Worm (Caenorhabditis elegans) whole organism, L3 larva: ENCODE measurements around the gene F01F1.15.

Source experiments
- R02D3.7 ChIP-seq: fragments of 150-350 bp; optimal IDR thresholded peaks from 2 replicates; lab custom pipeline; 2014; ENCODE audit warnings: missing biosample characterization, missing genetic modification characterization
- ZK546.5 ChIP-seq: sonication (generic microtip); optimal IDR thresholded peaks from 2 replicates; lab custom pipeline; 2017; ENCODE audit warnings: missing biosample characterization, missing genetic modification characterization
- ama-1 ChIP-seq: fragments of 150-350 bp; optimal IDR thresholded peaks from 2 replicates; lab custom pipeline; 2018
- ceh-16 ChIP-seq: sonication (generic microtip); optimal IDR thresholded peaks from 2 replicates; lab custom pipeline; 2017; ENCODE audit warnings: missing biosample characterization, missing genetic modification characterization
- ceh-28 ChIP-seq: fragments of 150-350 bp; optimal IDR thresholded peaks from 2 replicates; lab custom pipeline; 2014; ENCODE audit warnings: missing biosample characterization, missing genetic modification reagents, missing genetic modification characterization
- ceh-82 ChIP-seq: fragments of 150-350 bp; optimal IDR thresholded peaks from 2 replicates; lab custom pipeline; 2014; ENCODE audit warnings: missing biosample characterization, missing genetic modification characterization
- ceh-9 ChIP-seq: sonication (generic microtip); optimal IDR thresholded peaks from 2 replicates; lab custom pipeline; 2018; ENCODE audit warnings: missing biosample characterization, missing genetic modification characterization
- egl-5 ChIP-seq: fragments of 150-350 bp; optimal IDR thresholded peaks from 2 replicates; lab custom pipeline; 2017; ENCODE audit warnings: missing biosample characterization, missing genetic modification reagents, missing genetic modification characterization, inconsistent platforms
- elt-1 ChIP-seq: fragments of 150-350 bp; optimal IDR thresholded peaks from 2 replicates; lab custom pipeline; 2014; ENCODE audit warnings: missing biosample characterization, missing genetic modification characterization
- elt-2 ChIP-seq: sonication (generic microtip); optimal IDR thresholded peaks from 2 replicates; lab custom pipeline; 2016; ENCODE audit warnings: missing genetic modification reagents, mild to moderate bottlenecking, missing genetic modification characterization, missing compliant biosample characterization
- elt-3 ChIP-seq, 3 experiments: fragments of 150-350 bp in 1 of 3; sonication (generic microtip) in 2 of 3; optimal IDR thresholded peaks; 2 replicates in 2 of 3; 4 replicates in 1 of 3; lab custom pipeline; 2014 to 2017; ENCODE audit warnings: missing biosample characterization in 3 of 3, missing genetic modification characterization in 3 of 3
- fkh-10 ChIP-seq: sonication (generic microtip); optimal IDR thresholded peaks from 2 replicates; lab custom pipeline; 2017; ENCODE audit warnings: missing biosample characterization, missing genetic modification reagents, missing genetic modification characterization
- fkh-2 ChIP-seq: fragments of 150-350 bp; optimal IDR thresholded peaks from 2 replicates; lab custom pipeline; 2014; ENCODE audit warnings: missing biosample characterization, missing genetic modification reagents, missing genetic modification characterization
- fos-1 ChIP-seq: fragments of 150-350 bp; optimal IDR thresholded peaks from 2 replicates; lab custom pipeline; 2014; ENCODE audit warnings: missing biosample characterization, missing genetic modification characterization
- hmg-11 ChIP-seq: sonication (generic microtip); optimal IDR thresholded peaks from 2 replicates; lab custom pipeline; 2016; ENCODE audit warnings: missing genetic modification characterization, missing compliant biosample characterization
- jun-1 ChIP-seq: fragments of 150-350 bp; optimal IDR thresholded peaks from 2 replicates; lab custom pipeline; 2014; ENCODE audit warnings: missing biosample characterization, missing genetic modification reagents, missing genetic modification characterization
- lin-15B ChIP-seq: fragments of 150-350 bp; optimal IDR thresholded peaks from 2 replicates; lab custom pipeline; 2014; ENCODE audit warnings: missing biosample characterization, missing genetic modification characterization
- lin-39 ChIP-seq: fragments of 150-350 bp; optimal IDR thresholded peaks from 2 replicates; lab custom pipeline; 2018; ENCODE audit warnings: missing biosample characterization, missing genetic modification reagents, missing genetic modification characterization
- lsy-12 ChIP-seq: sonication (generic microtip); optimal IDR thresholded peaks from 2 replicates; lab custom pipeline; 2016; ENCODE audit warnings: mild to moderate bottlenecking, missing genetic modification characterization, missing compliant biosample characterization
- mml-1 ChIP-seq: fragments of 150-350 bp; sonication (generic microtip); optimal IDR thresholded peaks from 3 replicates; lab custom pipeline; 2014; ENCODE audit warnings: missing biosample characterization, missing genetic modification characterization
- nfya-1 ChIP-seq: sonication (generic microtip); optimal IDR thresholded peaks from 2 replicates; lab custom pipeline; 2017; ENCODE audit warnings: missing genetic modification characterization, mild to moderate bottlenecking, missing compliant biosample characterization, antibody characterized with exemption, moderate library complexity; ENCODE audit not compliant: insufficient read depth
- nhr-11 ChIP-seq: fragments of 150-350 bp; optimal IDR thresholded peaks from 2 replicates; lab custom pipeline; 2014; ENCODE audit warnings: missing biosample characterization, missing genetic modification characterization
- nhr-12 ChIP-seq: fragments of 150-350 bp; optimal IDR thresholded peaks from 2 replicates; lab custom pipeline; 2014; ENCODE audit warnings: missing biosample characterization, missing genetic modification characterization
- nhr-237 ChIP-seq: fragments of 150-350 bp; optimal IDR thresholded peaks from 2 replicates; lab custom pipeline; 2014; ENCODE audit warnings: missing biosample characterization, missing genetic modification characterization
- nhr-28 ChIP-seq: fragments of 150-350 bp; optimal IDR thresholded peaks from 2 replicates; lab custom pipeline; 2014; ENCODE audit warnings: missing biosample characterization, missing genetic modification characterization
- nhr-43 ChIP-seq: sonication (generic microtip); optimal IDR thresholded peaks from 2 replicates; lab custom pipeline; 2016; ENCODE audit warnings: mild to moderate bottlenecking, missing genetic modification characterization, missing compliant biosample characterization; ENCODE audit not compliant: poor library complexity, severe bottlenecking
- nhr-76 ChIP-seq: fragments of 150-350 bp; sonication (generic microtip); optimal IDR thresholded peaks from 5 replicates; lab custom pipeline; 2014; ENCODE audit warnings: missing biosample characterization, missing genetic modification characterization
- pqm-1 ChIP-seq: fragments of 150-350 bp; optimal IDR thresholded peaks from 2 replicates; lab custom pipeline; 2017; ENCODE audit warnings: missing biosample characterization, missing genetic modification characterization, inconsistent platforms
- sea-2 ChIP-seq: fragments of 150-350 bp; sonication (generic microtip); optimal IDR thresholded peaks from 4 replicates; lab custom pipeline; 2014; ENCODE audit warnings: missing biosample characterization, missing genetic modification reagents, missing genetic modification characterization
- skn-1 ChIP-seq: fragments of 150-350 bp; optimal IDR thresholded peaks from 2 replicates; lab custom pipeline; 2014; ENCODE audit warnings: missing biosample characterization, missing genetic modification characterization
- snpc-4 ChIP-seq: fragments of 150-350 bp; optimal IDR thresholded peaks from 2 replicates; lab custom pipeline; 2014; ENCODE audit warnings: missing biosample characterization, missing genetic modification characterization
- tbx-2 ChIP-seq: sonication (generic microtip); optimal IDR thresholded peaks from 2 replicates; lab custom pipeline; 2016; ENCODE audit warnings: mild to moderate bottlenecking, missing genetic modification characterization, missing compliant biosample characterization
- unc-39 ChIP-seq: sonication (generic microtip); optimal IDR thresholded peaks from 4 replicates; lab custom pipeline; 2017; ENCODE audit warnings: missing biosample characterization, missing genetic modification characterization
- zag-1 ChIP-seq: fragments of 150-350 bp; optimal IDR thresholded peaks from 2 replicates; lab custom pipeline; 2014; ENCODE audit warnings: missing biosample characterization, missing genetic modification characterization
- ztf-4 ChIP-seq: fragments of 150-350 bp; optimal IDR thresholded peaks from 2 replicates; lab custom pipeline; 2014; ENCODE audit warnings: missing biosample characterization, missing genetic modification characterization

The F01F1.15 gene

DNA sequence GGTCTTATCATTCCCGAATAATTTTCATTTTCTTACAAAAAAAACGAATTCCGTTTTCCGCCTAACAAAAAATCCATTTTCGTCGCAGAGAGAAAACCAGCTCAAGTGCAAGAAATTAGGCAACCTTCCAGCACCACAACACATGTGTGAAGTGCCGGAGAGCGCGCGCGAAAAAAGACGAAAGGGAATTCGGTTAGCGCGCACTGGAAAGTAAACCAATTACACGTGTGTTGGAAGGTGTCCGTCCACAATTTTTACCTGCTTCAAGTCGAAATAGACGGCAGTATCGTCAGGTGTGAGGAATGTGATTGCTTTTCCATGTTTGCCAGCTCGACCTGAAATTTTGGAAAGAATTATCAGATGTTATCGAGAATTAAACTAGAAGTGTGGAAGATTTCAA lies 34.7 kb downstream of the F01F1.15 start:
- no peak for TF ChIP-seq egl-5
- no peak for TF ChIP-seq lin-39 (tag; lab: Kevin White, UChicago)
- no peak for TF ChIP-seq fos-1 (tag; lab: Kevin White, UChicago)
- TF ChIP-seq mml-1 (tag; lab: Kevin White, UChicago): no peak
- no peak for TF ChIP-seq hmg-11
- no peak for TF ChIP-seq unc-39 (tag; lab: Kevin White, UChicago)
- TF ChIP-seq pqm-1 (tag; lab: Kevin White, UChicago): no peak
- TF ChIP-seq elt-3 (tag; optimal IDR thresholded peaks at IDR 0.05; lab: Kevin White, UChicago): no peak
- no peak for TF ChIP-seq ztf-4 (tag; lab: Kevin White, UChicago)
- no peak for TF ChIP-seq tbx-2 (tag; lab: Kevin White, UChicago)
- TF ChIP-seq ama-1 (lab: Kevin White, UChicago): no peak
- TF ChIP-seq nhr-11 (tag; lab: Kevin White, UChicago): no peak
- TF ChIP-seq ZK546.5 (tag; lab: Kevin White, UChicago): no peak

DNA sequence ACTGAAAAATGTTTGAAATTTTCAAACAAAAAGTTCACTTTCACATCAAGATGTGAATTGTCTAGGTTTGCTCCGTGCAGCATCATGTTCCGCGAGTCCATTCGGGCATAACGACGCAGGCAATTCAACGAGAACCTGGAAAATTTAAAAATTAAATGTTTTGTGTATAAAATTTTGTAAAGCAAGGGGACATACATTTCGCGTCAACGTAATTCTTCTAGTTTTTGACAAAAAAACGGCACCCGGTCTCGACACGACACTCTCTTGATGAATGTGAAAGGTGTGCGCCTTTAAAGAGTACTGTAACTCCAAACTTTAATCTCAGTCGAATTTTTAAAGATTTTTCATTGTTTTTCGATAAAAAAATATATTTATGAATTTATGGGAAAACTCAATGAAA lies 35.3 kb downstream of the F01F1.15 start, which contains the start of gene R12B2.6:
Gene R12B2.6 (minus strand): TSS at position 101 of the 400 bp plus-strand sequence.
- TF ChIP-seq jun-1 (tag; lab: Kevin White, UChicago) (no peak), elt-2 (no peak), zag-1 (tag; lab: Kevin White, UChicago) (no peak), ztf-4 (tag; lab: Kevin White, UChicago) (no peak), nhr-76 (tag; lab: Kevin White, UChicago) (no peak), pqm-1 (tag; lab: Kevin White, UChicago) (no peak), lsy-12 (no peak), sea-2 (GFP tag; lab: Kevin White, UChicago) (no peak)
- TF ChIP-seq, all 47 proteins: peak for 0

- no peak for TF ChIP-seq nhr-43 (tag; lab: Kevin White, UChicago)
- no peak for TF ChIP-seq egl-5
- TF ChIP-seq elt-2: no peak
- TF ChIP-seq lin-15B: no peak
- TF ChIP-seq nhr-237 (tag; lab: Kevin White, UChicago): no peak
- TF ChIP-seq ZK546.5 (tag; lab: Kevin White, UChicago): no peak
- TF ChIP-seq fkh-10: no peak
- no peak for TF ChIP-seq ztf-4 (tag; lab: Kevin White, UChicago)
- TF ChIP-seq ceh-16: no peak
- no peak for TF ChIP-seq nhr-28 (tag; lab: Kevin White, UChicago)
- no peak for TF ChIP-seq nfya-1 (tag; lab: Kevin White, UChicago)
- no peak for TF ChIP-seq pqm-1 (tag; lab: Kevin White, UChicago)
- TF ChIP-seq nhr-12 (tag; lab: Kevin White, UChicago): no peak
- TF ChIP-seq jun-1 (tag; lab: Kevin White, UChicago): no peak
- TF ChIP-seq nhr-76 (tag; lab: Kevin White, UChicago): no peak
- TF ChIP-seq snpc-4: no peak
- TF ChIP-seq nhr-11 (tag; lab: Kevin White, UChicago): no peak
These were observed 36.0 kb downstream of the F01F1.15 start, which contains the start of the genes R12B2.13 and mdt-15 for ce11 chrIII:5833376-5833775. Gene R12B2.13 (minus strand): TSS chrIII:5833476. Gene mdt-15 (minus strand): TSS chrIII:5833751.

DNA sequence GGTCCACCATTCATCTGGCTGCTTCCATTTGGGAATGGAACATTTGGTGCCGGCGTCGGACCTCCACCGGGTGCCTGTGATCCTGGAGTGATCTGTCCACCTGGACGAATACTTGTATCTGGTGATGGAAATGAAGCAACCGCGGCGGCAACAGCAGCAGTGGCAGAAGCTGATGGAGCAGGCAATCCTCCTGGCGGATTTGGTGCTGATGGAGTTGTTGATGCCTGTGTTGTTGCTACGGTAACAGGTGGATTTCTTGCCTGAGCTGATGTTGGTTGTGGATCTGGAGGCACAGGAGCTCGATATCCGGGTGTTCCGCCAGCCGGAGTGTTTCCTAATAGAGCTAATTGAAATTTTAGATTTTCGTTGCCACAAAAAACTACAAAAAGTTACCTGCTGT lies 36.9 kb downstream of the F01F1.15 start:
- no peak for TF ChIP-seq ceh-9 (tag; lab: Kevin White, UChicago)
- TF ChIP-seq elt-1 (tag; lab: Kevin White, UChicago): no peak
- no peak for TF ChIP-seq ceh-28 (tag; lab: Kevin White, UChicago)
- TF ChIP-seq ceh-82 (tag; lab: Kevin White, UChicago): no peak
- TF ChIP-seq lin-39 (tag; lab: Kevin White, UChicago): no peak
- no peak for TF ChIP-seq ZK546.5 (tag; lab: Kevin White, UChicago)
- TF ChIP-seq fkh-2 (tag; lab: Kevin White, UChicago): no peak
- TF ChIP-seq nhr-11 (tag; lab: Kevin White, UChicago): no peak
- TF ChIP-seq fkh-10: no peak
- no peak for TF ChIP-seq skn-1 (tag; lab: Kevin White, UChicago)
- no peak for TF ChIP-seq nhr-12 (tag; lab: Kevin White, UChicago)
- TF ChIP-seq R02D3.7 (tag; lab: Kevin White, UChicago): no peak
